Fruit fly (Drosophila melanogaster) whole organism, embryonic: ENCODE results near the gene Set2.

Source experiments
- Abd-B ChIP-seq: fragments of 200-800 bp; sonication (Bioruptor generic); optimal IDR thresholded peaks from 2 replicates; lab custom pipeline; 2018; ENCODE audit warnings: missing biosample characterization, mild to moderate bottlenecking, missing genetic modification characterization, moderate library complexity
- B-H1 ChIP-seq: fragments of 200-800 bp; sonication (Bioruptor generic); IDR thresholded peaks from 3 replicates; pipeline ENCODE4 v1.3.6; 2022; ENCODE audit warnings: missing biosample characterization, missing genetic modification characterization
- CG10979 ChIP-seq: fragments of 200-800 bp; sonication (Bioruptor generic); optimal IDR thresholded peaks from 2 replicates; lab custom pipeline; 2018; ENCODE audit warnings: missing biosample characterization, mild to moderate bottlenecking, missing genetic modification characterization, moderate library complexity
- CG13424 ChIP-seq: fragments of 200-800 bp; sonication (Bioruptor generic); optimal IDR thresholded peaks from 2 replicates; lab custom pipeline; 2019; ENCODE audit warnings: missing biosample characterization, mild to moderate bottlenecking, missing genetic modification characterization, moderate library complexity
- CG1647 ChIP-seq: fragments of 200-800 bp; sonication (Bioruptor generic); optimal IDR thresholded peaks from 3 replicates; lab custom pipeline; 2016; ENCODE audit warnings: missing biosample characterization, missing genetic modification characterization
- CG18262 ChIP-seq: fragments of 200-800 bp; optimal IDR thresholded peaks from 3 replicates; lab custom pipeline; 2019; ENCODE audit warnings: missing biosample characterization, mild to moderate bottlenecking, missing genetic modification characterization, moderate library complexity
- CG18619 ChIP-seq: fragments of 200-800 bp; sonication (Bioruptor generic); optimal IDR thresholded peaks from 3 replicates; lab custom pipeline; 2017; ENCODE audit warnings: missing biosample characterization, mild to moderate bottlenecking, missing genetic modification characterization
- CG2678 ChIP-seq: fragments of 200-800 bp; sonication (Bioruptor generic); optimal IDR thresholded peaks from 3 replicates; lab custom pipeline; 2019; ENCODE audit warnings: missing biosample characterization, mild to moderate bottlenecking, missing genetic modification characterization, moderate library complexity
- CG2712 ChIP-seq: fragments of 200-800 bp; optimal IDR thresholded peaks from 3 replicates; lab custom pipeline; 2019; ENCODE audit warnings: missing biosample characterization, mild to moderate bottlenecking, missing genetic modification characterization, moderate library complexity
- CG6689 ChIP-seq: fragments of 200-800 bp; sonication (Bioruptor generic); IDR thresholded peaks from 2 replicates; pipeline ENCODE4 v1.3.6; 2022; ENCODE audit warnings: missing biosample characterization, missing genetic modification characterization
- CoRest ChIP-seq: fragments of 200-800 bp; sonication (Bioruptor generic); optimal IDR thresholded peaks from 3 replicates; lab custom pipeline; 2018; ENCODE audit warnings: missing biosample characterization, mild to moderate bottlenecking, missing genetic modification characterization, moderate library complexity
- Meics ChIP-seq: fragments of 200-800 bp; sonication (Bioruptor generic); optimal IDR thresholded peaks from 2 replicates; lab custom pipeline; 2017; ENCODE audit warnings: missing biosample characterization, mild to moderate bottlenecking, missing genetic modification characterization
- Oli ChIP-seq: fragments of 200-800 bp; sonication (Bioruptor generic); optimal IDR thresholded peaks from 2 replicates; lab custom pipeline; 2018; ENCODE audit warnings: missing biosample characterization, mild to moderate bottlenecking, missing genetic modification characterization, moderate library complexity
- Optix ChIP-seq: fragments of 200-800 bp; sonication (Bioruptor generic); IDR thresholded peaks from 3 replicates; pipeline ENCODE4 v1.3.6; 2022; ENCODE audit warnings: missing biosample characterization, missing genetic modification characterization
- Sox100B ChIP-seq: fragments of 200-800 bp; sonication (Bioruptor generic); optimal IDR thresholded peaks from 3 replicates; lab custom pipeline; 2018; ENCODE audit warnings: missing biosample characterization, mild to moderate bottlenecking, missing genetic modification characterization
- Sox102F ChIP-seq: fragments of 200-800 bp; sonication (Bioruptor generic); optimal IDR thresholded peaks from 2 replicates; lab custom pipeline; 2018; ENCODE audit warnings: missing biosample characterization, mild to moderate bottlenecking, missing genetic modification characterization, moderate library complexity
- cwo ChIP-seq: fragments of 200-800 bp; sonication (Bioruptor generic); optimal IDR thresholded peaks from 3 replicates; lab custom pipeline; 2017; ENCODE audit warnings: missing biosample characterization, missing genetic modification characterization, mild to moderate bottlenecking, moderate library complexity, missing genetic modification reagents
- dmrt99B ChIP-seq: fragments of 200-800 bp; sonication (Bioruptor generic); optimal IDR thresholded peaks from 2 replicates; lab custom pipeline; 2018; ENCODE audit warnings: missing biosample characterization, mild to moderate bottlenecking, missing genetic modification characterization, moderate library complexity
- esg ChIP-seq: fragments of 200-800 bp; sonication (Bioruptor generic); conservative IDR thresholded peaks from 2 replicates; pipeline ENCODE4 v1.3.6; 2022; ENCODE audit warnings: missing biosample characterization, missing genetic modification characterization
- gem ChIP-seq: fragments of 200-800 bp; sonication (Bioruptor generic); optimal IDR thresholded peaks from 2 replicates; lab custom pipeline; 2019; ENCODE audit warnings: missing biosample characterization, mild to moderate bottlenecking, missing genetic modification characterization, moderate library complexity
- gfzf ChIP-seq: fragments of 200-800 bp; sonication (Bioruptor generic); optimal IDR thresholded peaks from 2 replicates; lab custom pipeline; 2016; ENCODE audit warnings: missing biosample characterization, mild to moderate bottlenecking, missing genetic modification characterization, moderate library complexity
- gro ChIP-seq: fragments of 200-800 bp; sonication (Bioruptor generic); optimal IDR thresholded peaks from 2 replicates; lab custom pipeline; 2016; ENCODE audit warnings: missing biosample characterization, missing genetic modification characterization
- lmd ChIP-seq: fragments of 200-800 bp; sonication (Bioruptor generic); IDR thresholded peaks from 2 replicates; pipeline ENCODE4 v1.3.6; 2022; ENCODE audit warnings: missing biosample characterization, missing genetic modification characterization
- mirr ChIP-seq: fragments of 200-800 bp; sonication (Bioruptor generic); optimal IDR thresholded peaks from 3 replicates; lab custom pipeline; 2018; ENCODE audit warnings: missing biosample characterization, mild to moderate bottlenecking, missing genetic modification characterization
- nmo ChIP-seq: fragments of 200-800 bp; sonication (Bioruptor generic); optimal IDR thresholded peaks from 2 replicates; lab custom pipeline; 2018; ENCODE audit warnings: missing biosample characterization, mild to moderate bottlenecking, missing genetic modification characterization, moderate library complexity
- phol ChIP-seq: fragments of 200-800 bp; sonication (Bioruptor generic); optimal IDR thresholded peaks from 3 replicates; lab custom pipeline; 2018; ENCODE audit warnings: missing biosample characterization, mild to moderate bottlenecking, missing genetic modification characterization, moderate library complexity
- prd ChIP-seq, 3 experiments: fragments of >200 bp in 2 of 3; fragments of 200-800 bp in 1 of 3; sonication (Bioruptor generic) in 1 of 3; optimal IDR thresholded peaks in 2 of 3; IDR thresholded peaks in 1 of 3; 2 replicates in 2 of 3; 3 replicates in 1 of 3; pipeline versions ENCODE4 v1.3.6 to Lab custom; 2017 to 2022; ENCODE audit warnings: missing biosample characterization in 1 of 3, missing genetic modification characterization in 1 of 3
- sens ChIP-seq: fragments of 200-800 bp; sonication (Bioruptor generic); peaks from one replicate; lab custom pipeline; 2016; ENCODE audit warnings: missing biosample characterization, missing genetic modification characterization
- ssp ChIP-seq: fragments of 200-800 bp; sonication (Bioruptor generic); IDR thresholded peaks from 2 replicates; pipeline ENCODE4 v1.3.6; 2022; ENCODE audit warnings: missing biosample characterization, missing genetic modification characterization
- vvl ChIP-seq: fragments of 200-800 bp; sonication (Bioruptor generic); IDR thresholded peaks from 2 replicates; pipeline ENCODE4 v1.3.6; 2022; ENCODE audit warnings: missing biosample characterization, missing genetic modification characterization
- zfh1 ChIP-seq: fragments of 200-800 bp; sonication (Bioruptor generic); IDR thresholded peaks from 3 replicates; pipeline ENCODE4 v1.3.6; 2022; ENCODE audit warnings: missing biosample characterization, missing genetic modification characterization

Gene Set2

DNA sequence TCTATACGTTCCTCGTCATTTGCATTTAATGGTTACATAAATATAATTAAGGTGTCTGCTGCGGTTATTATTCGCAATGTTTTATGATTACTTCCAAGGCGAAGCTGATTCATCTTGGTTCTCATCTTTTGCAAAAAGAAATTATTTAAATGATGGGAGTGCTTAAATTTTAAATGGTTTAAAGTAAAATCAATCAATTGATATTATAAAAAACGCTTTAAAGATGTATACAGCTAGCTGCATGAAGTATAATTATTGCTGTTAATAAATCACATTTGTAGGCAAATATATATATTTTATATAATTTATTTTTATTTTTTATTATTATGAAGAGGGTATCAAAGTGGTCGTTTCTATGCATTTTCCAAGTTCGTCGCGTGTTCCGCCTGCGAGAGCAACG is 37.7 kb downstream of the Set2 start (continued):
- TF ChIP-seq gem (tag; lab: Kevin White, UChicago): peak; percentile 60
- peak; percentile 1 for TF ChIP-seq Abd-B (GFP tag; lab: Kevin White, UChicago)
- 0 out of 2 replicates have a peak, but pooled peaks have one; percentile 26 for TF ChIP-seq lmd (GFP tag; lab: Robert Waterston, UW)
- TF ChIP-seq phol (tag; lab: Kevin White, UChicago): peak; percentile 44
- no peak for TF ChIP-seq mirr
- no peak for TF ChIP-seq Optix (GFP tag; lab: Robert Waterston, UW)
- no peak for TF ChIP-seq gfzf (GFP tag; lab: Kevin White, UChicago)
- TF ChIP-seq gro (GFP tag; lab: Kevin White, UChicago): no peak
- no peak for TF ChIP-seq prd (optimal IDR thresholded peaks at IDR 0.05; lab: Kevin White, UChicago)
- 0 out of 3 replicates have a peak, but pooled peaks have one; percentile 19 for TF ChIP-seq prd (GFP tag; IDR thresholded peaks at IDR 0.05; lab: Robert Waterston, UW)
- TF ChIP-seq cwo (GFP tag; lab: Kevin White, UChicago): peak; percentile 18
- TF ChIP-seq ssp (GFP tag; lab: Robert Waterston, UW): no peak
- peak; percentile 42 for TF ChIP-seq Sox100B (GFP tag; lab: Kevin White, UChicago)
- peak; percentile 59 for TF ChIP-seq nmo (GFP tag; lab: Kevin White, UChicago)
- TF ChIP-seq CoRest (tag; lab: Kevin White, UChicago): peak; percentile 51
- TF ChIP-seq CG13424 (tag; lab: Kevin White, UChicago): peak; percentile 27
- peak; percentile 56 for TF ChIP-seq CG2678 (tag; lab: Kevin White, UChicago)
- TF ChIP-seq Sox102F (GFP tag; lab: Kevin White, UChicago): peak; percentile 39
- peak; percentile 48 for TF ChIP-seq Oli (tag; lab: Kevin White, UChicago)
- peak; percentile 7 for TF ChIP-seq CG18619 (GFP tag; lab: Kevin White, UChicago)
- TF ChIP-seq dmrt99B (tag; lab: Kevin White, UChicago): peak; percentile 48
- TF ChIP-seq esg (GFP tag; lab: Robert Waterston, UW): 0 out of 2 replicates have a peak, but pooled peaks have one; percentile 17
- TF ChIP-seq CG6689 (GFP tag; lab: Robert Waterston, UW): peak; percentile 27; the same call in 1 of the 2 replicates
- TF ChIP-seq sens: peak; percentile 59
- peak; percentile 40 for TF ChIP-seq CG2712
- TF ChIP-seq CG18262 (tag; lab: Kevin White, UChicago): peak; percentile 59
- no peak for TF ChIP-seq CG1647 (GFP tag; lab: Kevin White, UChicago)
- peak; percentile 28 for TF ChIP-seq Meics
- TF ChIP-seq zfh1 (GFP tag; lab: Robert Waterston, UW): no peak

DNA sequence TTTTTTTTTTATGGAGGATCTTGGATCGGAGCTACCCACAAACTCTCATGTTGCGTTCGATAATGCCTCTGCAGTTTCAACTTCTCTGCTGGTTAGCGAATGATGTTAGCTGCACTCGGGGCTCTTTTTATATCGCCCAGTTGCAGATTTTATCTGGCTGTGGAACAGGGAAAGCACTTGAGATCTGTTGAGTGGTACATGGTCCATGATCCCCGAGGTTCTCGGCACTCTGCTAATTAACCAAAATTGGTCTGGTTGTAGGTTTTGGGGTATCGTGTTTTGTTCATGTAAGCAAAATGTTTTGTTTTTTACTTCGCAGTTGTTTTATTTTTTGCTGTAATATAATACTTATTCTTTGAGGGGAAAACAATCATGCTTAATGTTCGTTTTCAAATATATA is 44.5 kb downstream of the Set2 start, which contains the start of gene CG34324:
TSS of gene CG34324 (minus strand) at position 101 of the 400 bp plus-strand sequence.
- TF ChIP-seq vvl (GFP tag; lab: Robert Waterston, UW) (no peak), CG10979 (tag; lab: Kevin White, UChicago) (no peak), B-H1 (GFP tag; lab: Robert Waterston, UW) (no peak), Sox100B (GFP tag; lab: Kevin White, UChicago) (no peak)
